Worm (Caenorhabditis elegans): ENCODE data around the gene sec-15.

ce11 chrX:8824437-8824836 is 11.1 kb downstream of the sec-15 start, which contains the start of gene ifd-1:
- TF ChIP-seq pqm-1 (tag; optimal IDR thresholded peaks at IDR 0.05): peak; percentile 15
- no peak for TF ChIP-seq fkh-10 (GFP tag; optimal IDR thresholded peaks at IDR 0.05)
- TF ChIP-seq alr-1 (tag; optimal IDR thresholded peaks at IDR 0.05; ENCODE audit: borderline replicate concordance): no peak
- no peak for TF ChIP-seq snpc-4 (tag; optimal IDR thresholded peaks at IDR 0.05)
- TF ChIP-seq nhr-77 (tag; optimal IDR thresholded peaks at IDR 0.05): no peak
- no peak for TF ChIP-seq nhr-12 (tag; optimal IDR thresholded peaks at IDR 0.05)
- no peak for TF ChIP-seq nhr-237 (tag; optimal IDR thresholded peaks at IDR 0.05)
- TF ChIP-seq zag-1 (tag; optimal IDR thresholded peaks at IDR 0.05): no peak
- TF ChIP-seq ceh-82 (tag; optimal IDR thresholded peaks at IDR 0.05): no peak
- TF ChIP-seq elt-2 (tag; optimal IDR thresholded peaks at IDR 0.05): peak; percentile 92
- TF ChIP-seq lsy-2 (tag; optimal IDR thresholded peaks at IDR 0.05): no peak
- no peak for TF ChIP-seq ama-1 (optimal IDR thresholded peaks at IDR 0.05)

All from whole organism, L1 larva.